Worm (Caenorhabditis elegans) whole organism, early embryonic: ENCODE data around the gene C16D9.3.

Experiments used
- B0310.2 ChIP-seq: sonication (generic microtip); optimal IDR thresholded peaks from 2 replicates; lab custom pipeline; 2016; ENCODE audit warnings: mild to moderate bottlenecking, missing genetic modification characterization, missing compliant biosample characterization
- F13C5.2 ChIP-seq: sonication (generic microtip); optimal IDR thresholded peaks from 2 replicates; lab custom pipeline; 2017; ENCODE audit warnings: mild to moderate bottlenecking, missing genetic modification characterization, inconsistent platforms, missing compliant biosample characterization
- aly-1 ChIP-seq: sonication (generic microtip); optimal IDR thresholded peaks from 2 replicates; lab custom pipeline; 2016; ENCODE audit warnings: missing genetic modification characterization, missing compliant biosample characterization
- ama-1 ChIP-seq: fragments of 150-350 bp; optimal IDR thresholded peaks from 2 replicates; lab custom pipeline; 2014
- ceh-13 ChIP-seq: fragments of 200-800 bp; sonication (Bioruptor generic); optimal IDR thresholded peaks from 2 replicates; lab custom pipeline; 2018; ENCODE audit warnings: mild to moderate bottlenecking, missing genetic modification characterization, missing compliant biosample characterization
- ceh-36 ChIP-seq: sonication (generic microtip); optimal IDR thresholded peaks from 2 replicates; lab custom pipeline; 2016; ENCODE audit warnings: missing genetic modification characterization, inconsistent platforms, missing compliant biosample characterization
- ets-7 ChIP-seq: sonication (generic microtip); optimal IDR thresholded peaks from 2 replicates; lab custom pipeline; 2016; ENCODE audit warnings: missing genotype, missing genetic modification characterization, missing compliant biosample characterization
- flt-1 ChIP-seq: fragments of 200-800 bp; sonication (Bioruptor generic); IDR thresholded peaks from 2 replicates; pipeline ENCODE4 v1.3.6; 2022; ENCODE audit warnings: missing genetic modification characterization, missing compliant biosample characterization
- hmbx-1 ChIP-seq: sonication (generic microtip); optimal IDR thresholded peaks from 2 replicates; lab custom pipeline; 2016; ENCODE audit warnings: mild to moderate bottlenecking, missing genetic modification characterization, missing compliant biosample characterization
- hmg-4 ChIP-seq: fragments of 200-800 bp; sonication (Bioruptor generic); optimal IDR thresholded peaks from 2 replicates; lab custom pipeline; 2018; ENCODE audit warnings: mild to moderate bottlenecking, missing genetic modification characterization, missing compliant biosample characterization
- hnd-1 ChIP-seq: sonication (generic microtip); optimal IDR thresholded peaks from 2 replicates; lab custom pipeline; 2016; ENCODE audit warnings: missing genetic modification characterization, missing compliant biosample characterization
- pes-1 ChIP-seq: fragments of 200-800 bp; sonication (Bioruptor generic); IDR thresholded peaks from 2 replicates; pipeline ENCODE4 v1.3.6; 2022; ENCODE audit warnings: missing genetic modification reagents, missing genetic modification characterization, missing compliant biosample characterization
- scrt-1 ChIP-seq: fragments of 200-800 bp; sonication (Bioruptor generic); IDR thresholded peaks from 2 replicates; pipeline ENCODE4 v1.3.6; 2022; ENCODE audit warnings: missing genetic modification characterization, missing compliant biosample characterization
- sea-1 ChIP-seq: fragments of 200-800 bp; sonication (Bioruptor generic); conservative IDR thresholded peaks from 2 replicates; pipeline ENCODE4 v1.3.6; 2022; ENCODE audit warnings: missing genetic modification characterization, missing compliant biosample characterization
- tbx-11 ChIP-seq: fragments of 200-800 bp; sonication (Bioruptor generic); IDR thresholded peaks from 2 replicates; pipeline ENCODE4 v1.3.6; 2022; ENCODE audit warnings: missing genetic modification characterization, missing compliant biosample characterization
- tbx-37 ChIP-seq: fragments of 200-800 bp; sonication (Bioruptor generic); conservative IDR thresholded peaks from 2 replicates; pipeline ENCODE4 v1.3.6; 2022; ENCODE audit warnings: missing genetic modification reagents, missing genetic modification characterization, missing compliant biosample characterization
- tra-4 ChIP-seq: sonication (generic microtip); optimal IDR thresholded peaks from 2 replicates; lab custom pipeline; 2017; ENCODE audit warnings: missing genetic modification characterization, missing compliant biosample characterization

Gene C16D9.3

ce11 chrV:8190430-8190829 is 49.4 kb downstream of the C16D9.3 start, which contains the start of gene F20D6.1:
TSS of gene F20D6.1 (plus strand) at chrV:8190730.
- no peak for TF ChIP-seq tbx-37 (GFP tag; lab: Robert Waterston, UW)
- no peak for TF ChIP-seq ceh-13 (GFP tag; lab: Kevin White, UChicago)
- TF ChIP-seq aly-1 (tag; lab: Kevin White, UChicago), result no peak
- no peak for TF ChIP-seq ama-1 (lab: Kevin White, UChicago)
- no peak for TF ChIP-seq sea-1 (GFP tag; lab: Robert Waterston, UW)
- TF ChIP-seq tra-4, result no peak
- TF ChIP-seq F13C5.2 (tag; lab: Kevin White, UChicago), result no peak
- no peak for TF ChIP-seq flt-1 (GFP tag; lab: Robert Waterston, UW)
- TF ChIP-seq hmg-4, result no peak

DNA sequence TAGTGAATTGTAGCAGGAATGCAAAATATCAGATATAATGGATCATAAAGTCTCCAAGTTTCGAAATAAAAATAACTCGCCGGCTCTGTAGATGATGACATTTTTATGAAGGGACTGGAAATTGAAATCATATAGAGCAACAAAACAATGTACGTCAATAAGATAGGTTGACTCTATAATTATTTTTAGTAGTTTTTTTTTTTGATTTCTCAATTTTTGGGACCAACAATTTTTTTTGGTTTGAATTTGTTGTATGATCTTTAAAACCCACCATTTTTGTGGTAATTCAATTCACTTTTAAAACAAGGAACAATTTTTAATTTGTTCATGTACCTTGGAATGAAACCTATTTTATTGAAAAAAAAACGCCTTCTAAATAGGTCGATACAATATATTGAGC is 49.8 kb downstream of the C16D9.3 start, which contains the start of gene F20D6.12:
Gene F20D6.12 (minus strand): TSS at position 101 of the 400 bp plus-strand sequence.
- TF ChIP-seq hmbx-1 (tag; lab: Kevin White, UChicago) (no peak), flt-1 (GFP tag; lab: Robert Waterston, UW) (no peak), tra-4 (no peak), sea-1 (GFP tag; lab: Robert Waterston, UW) (no peak), F13C5.2 (tag; lab: Kevin White, UChicago) (no peak), ceh-36 (no peak), tbx-37 (GFP tag; lab: Robert Waterston, UW) (no peak), ets-7 (no peak), aly-1 (tag; lab: Kevin White, UChicago) (no peak), pes-1 (GFP tag; lab: Robert Waterston, UW) (no peak), ama-1 (lab: Kevin White, UChicago) (no peak), hmg-4 (no peak), tbx-11 (GFP tag; lab: Robert Waterston, UW) (no peak), B0310.2 (tag; lab: Kevin White, UChicago) (no peak), scrt-1 (GFP tag; lab: Robert Waterston, UW) (no peak), ceh-13 (GFP tag; lab: Kevin White, UChicago) (no peak), hnd-1 (tag; lab: Kevin White, UChicago) (no peak)
